Fruit fly (Drosophila melanogaster) whole organism, embryonic: ENCODE data around the gene CG8369.
A peak's percentile ranks its signal among the peaks of the same experiment; 100 is the strongest.

ENCODE experiments used
- Adf1 ChIP-seq: fragments of 200-800 bp; sonication (Bioruptor generic); IDR thresholded peaks from 2 replicates; pipeline ENCODE4 v1.3.6; 2022; ENCODE audit warnings: missing biosample characterization, missing genetic modification characterization
- Bteb2 ChIP-seq: fragments of 200-800 bp; sonication (Bioruptor generic); optimal IDR thresholded peaks from 2 replicates; lab custom pipeline; 2016; ENCODE audit warnings: missing biosample characterization, missing genetic modification characterization
- CG1024 ChIP-seq: fragments of 200-800 bp; sonication (Bioruptor generic); IDR thresholded peaks from 2 replicates; pipeline ENCODE4 v1.3.6; 2022; ENCODE audit warnings: missing biosample characterization, missing genetic modification characterization
- CG10366 ChIP-seq: fragments of 200-800 bp; sonication (Bioruptor generic); IDR thresholded peaks from 2 replicates; pipeline ENCODE4 v1.3.6; 2022; ENCODE audit warnings: missing biosample characterization, missing genetic modification characterization
- CG10543 ChIP-seq: fragments of 200-800 bp; sonication (Bioruptor generic); optimal IDR thresholded peaks from 3 replicates; lab custom pipeline; 2017; ENCODE audit warnings: missing biosample characterization, mild to moderate bottlenecking, missing genetic modification characterization, moderate library complexity
- CG12219 ChIP-seq: fragments of 200-800 bp; sonication (Bioruptor generic); optimal IDR thresholded peaks from 3 replicates; lab custom pipeline; 2018; ENCODE audit warnings: missing biosample characterization, mild to moderate bottlenecking, missing genetic modification characterization
- CG14014 ChIP-seq: fragments of 200-800 bp; sonication (Bioruptor generic); IDR thresholded peaks from 2 replicates; pipeline ENCODE4 v1.3.6; 2022; ENCODE audit warnings: missing biosample characterization, missing genetic modification characterization
- CG14050 ChIP-seq: fragments of 200-800 bp; sonication (Bioruptor generic); IDR thresholded peaks from 3 replicates; pipeline ENCODE4 v1.3.6; 2022; ENCODE audit warnings: missing biosample characterization, missing genetic modification characterization
- CG16779 ChIP-seq: fragments of 200-800 bp; sonication (Bioruptor generic); IDR thresholded peaks from 2 replicates; pipeline ENCODE4 v1.3.6; 2022; ENCODE audit warnings: missing biosample characterization, missing genetic modification characterization
- CG16815 ChIP-seq: fragments of 200-800 bp; sonication (Bioruptor generic); optimal IDR thresholded peaks from 3 replicates; lab custom pipeline; 2017; ENCODE audit warnings: missing biosample characterization, mild to moderate bottlenecking, missing genetic modification characterization
- CG17612 ChIP-seq: fragments of 200-800 bp; sonication (Bioruptor generic); IDR thresholded peaks from 2 replicates; pipeline ENCODE4 v1.3.6; 2022; ENCODE audit warnings: missing biosample characterization, missing genetic modification characterization
- CG1832 ChIP-seq: fragments of 200-800 bp; sonication (Bioruptor generic); optimal IDR thresholded peaks from 2 replicates; lab custom pipeline; 2017; ENCODE audit warnings: missing biosample characterization, mild to moderate bottlenecking, missing genetic modification characterization, inconsistent platforms
- CG2875 ChIP-seq: fragments of 200-800 bp; sonication (Bioruptor generic); optimal IDR thresholded peaks from 2 replicates; lab custom pipeline; 2017; ENCODE audit warnings: missing biosample characterization, mild to moderate bottlenecking, missing genetic modification characterization, missing genetic modification reagents
- CG31224 ChIP-seq: fragments of 200-800 bp; sonication (Bioruptor generic); IDR thresholded peaks from 2 replicates; pipeline ENCODE4 v1.3.6; 2022; ENCODE audit warnings: missing biosample characterization, missing genetic modification characterization
- CG7963 ChIP-seq: fragments of 200-800 bp; sonication (Bioruptor generic); IDR thresholded peaks from 3 replicates; pipeline ENCODE4 v1.3.6; 2022; ENCODE audit warnings: missing biosample characterization, missing genetic modification characterization; ENCODE audit not compliant: partially characterized antibody
- CG8089 ChIP-seq: fragments of 200-800 bp; sonication (Bioruptor generic); optimal IDR thresholded peaks from 3 replicates; lab custom pipeline; 2016; ENCODE audit warnings: missing biosample characterization, missing genetic modification characterization
- CG8944 ChIP-seq: fragments of 200-800 bp; sonication (Bioruptor generic); optimal IDR thresholded peaks from 3 replicates; lab custom pipeline; 2016; ENCODE audit warnings: missing biosample characterization, missing genetic modification characterization
- CG9797 ChIP-seq: fragments of 200-800 bp; sonication (Bioruptor generic); optimal IDR thresholded peaks from 3 replicates; lab custom pipeline; 2018; ENCODE audit warnings: missing biosample characterization, mild to moderate bottlenecking, missing genetic modification characterization
- D19A ChIP-seq: fragments of 200-800 bp; optimal IDR thresholded peaks from 3 replicates; lab custom pipeline; 2019; ENCODE audit warnings: missing biosample characterization, mild to moderate bottlenecking, missing genetic modification characterization, moderate library complexity
- Drgx ChIP-seq: fragments of 200-800 bp; sonication (Bioruptor generic); IDR thresholded peaks from 2 replicates; pipeline ENCODE4 v1.3.6; 2022; ENCODE audit warnings: missing biosample characterization, missing genetic modification characterization
- H15 ChIP-seq: fragments of 200-800 bp; sonication (Bioruptor generic); IDR thresholded peaks from 3 replicates; pipeline ENCODE4 v1.3.6; 2022; ENCODE audit warnings: missing biosample characterization, missing genetic modification characterization
- Hey ChIP-seq: fragments of 200-800 bp; sonication (Bioruptor generic); optimal IDR thresholded peaks from 3 replicates; lab custom pipeline; 2018; ENCODE audit warnings: missing biosample characterization, mild to moderate bottlenecking, missing genetic modification characterization
- Hr51 ChIP-seq, 2 experiments: fragments of 200-800 bp; sonication (Bioruptor generic); optimal IDR thresholded peaks; 2 replicates in 1 of 2; 3 replicates in 1 of 2; lab custom pipeline; 2016 to 2018; ENCODE audit warnings: missing biosample characterization in 2 of 2, missing genetic modification characterization in 2 of 2, mild to moderate bottlenecking in 1 of 2, moderate library complexity in 1 of 2
- Kr ChIP-seq: fragments of 200-800 bp; sonication (Bioruptor generic); optimal IDR thresholded peaks from 2 replicates; lab custom pipeline; 2017; ENCODE audit warnings: missing biosample characterization, mild to moderate bottlenecking, missing genetic modification characterization
- Med ChIP-seq: fragments of 200-800 bp; sonication (Bioruptor generic); peaks from one replicate; lab custom pipeline; 2016; ENCODE audit warnings: missing biosample characterization, missing genetic modification characterization, mild to moderate bottlenecking, inconsistent platforms, moderate library complexity
- NFAT ChIP-seq: fragments of 200-800 bp; sonication (Bioruptor generic); IDR thresholded peaks from 2 replicates; pipeline ENCODE4 v1.3.6; 2022; ENCODE audit warnings: missing biosample characterization, missing genetic modification characterization
- Poxn ChIP-seq: fragments of 200-800 bp; sonication (Bioruptor generic); IDR thresholded peaks from 2 replicates; pipeline ENCODE4 v1.3.6; 2022; ENCODE audit warnings: missing biosample characterization, missing genetic modification characterization
- Sox102F ChIP-seq: fragments of 200-800 bp; sonication (Bioruptor generic); optimal IDR thresholded peaks from 2 replicates; lab custom pipeline; 2018; ENCODE audit warnings: missing biosample characterization, mild to moderate bottlenecking, missing genetic modification characterization, moderate library complexity
- TFAM ChIP-seq: fragments of 200-800 bp; sonication (Bioruptor generic); optimal IDR thresholded peaks from 2 replicates; lab custom pipeline; 2017; ENCODE audit warnings: missing biosample characterization, missing genetic modification characterization, inconsistent platforms
- aop ChIP-seq: fragments of 200-800 bp; sonication (Bioruptor generic); IDR thresholded peaks from 2 replicates; pipeline ENCODE4 v1.3.6; 2022; ENCODE audit warnings: missing biosample characterization, missing genetic modification characterization
- ase ChIP-seq: fragments of 200-800 bp; sonication (Bioruptor generic); IDR thresholded peaks from 3 replicates; pipeline ENCODE4 v1.3.6; 2022; ENCODE audit warnings: missing biosample characterization, missing genetic modification characterization
- bcd ChIP-seq: fragments of 200-800 bp; sonication (Bioruptor generic); optimal IDR thresholded peaks from 2 replicates; lab custom pipeline; 2017; ENCODE audit warnings: missing biosample characterization, mild to moderate bottlenecking, missing genetic modification characterization
- bigmax ChIP-seq: fragments of 200-800 bp; sonication (Bioruptor generic); optimal IDR thresholded peaks from 2 replicates; lab custom pipeline; 2018; ENCODE audit warnings: missing biosample characterization, mild to moderate bottlenecking, missing genetic modification characterization
- chn ChIP-seq: fragments of 200-800 bp; sonication (Bioruptor generic); optimal IDR thresholded peaks from 2 replicates; lab custom pipeline; 2016; ENCODE audit warnings: missing biosample characterization, missing genetic modification characterization
- corto ChIP-seq: fragments of 200-800 bp; sonication (Bioruptor generic); optimal IDR thresholded peaks from 2 replicates; lab custom pipeline; 2016; ENCODE audit warnings: missing biosample characterization, mild to moderate bottlenecking, missing genetic modification characterization, moderate library complexity
- da ChIP-seq: fragments of 200-800 bp; sonication (Bioruptor generic); optimal IDR thresholded peaks from 2 replicates; lab custom pipeline; 2016; ENCODE audit warnings: missing biosample characterization, missing genetic modification characterization
- dan ChIP-seq: fragments of 200-800 bp; sonication (Bioruptor generic); IDR thresholded peaks from 2 replicates; pipeline ENCODE4 v1.3.6; 2022; ENCODE audit warnings: missing biosample characterization, missing genetic modification characterization
- dimm ChIP-seq: fragments of 200-800 bp; sonication (Bioruptor generic); IDR thresholded peaks from 2 replicates; pipeline ENCODE4 v1.3.6; 2022; ENCODE audit warnings: missing biosample characterization, missing genetic modification characterization
- dpn ChIP-seq, 2 experiments: fragments of 200-800 bp; sonication (Bioruptor generic); optimal IDR thresholded peaks; 3 replicates each; lab custom pipeline; 2016; ENCODE audit warnings: missing biosample characterization in 2 of 2, missing genetic modification characterization in 2 of 2
- fd64A ChIP-seq: fragments of 200-800 bp; sonication (Bioruptor generic); optimal IDR thresholded peaks from 3 replicates; lab custom pipeline; 2018; ENCODE audit warnings: missing biosample characterization, mild to moderate bottlenecking, missing genetic modification characterization
- h ChIP-seq: fragments of >200 bp; optimal IDR thresholded peaks from 2 replicates; lab custom pipeline; 2017
- her ChIP-seq: fragments of 200-800 bp; sonication (Bioruptor generic); optimal IDR thresholded peaks from 2 replicates; lab custom pipeline; 2016; ENCODE audit warnings: missing biosample characterization, missing genetic modification characterization
- jigr1 ChIP-seq: fragments of 200-800 bp; sonication (Bioruptor generic); IDR thresholded peaks from 3 replicates; pipeline ENCODE4 v1.3.6; 2022; ENCODE audit warnings: missing biosample characterization, missing genetic modification characterization
- klu ChIP-seq: fragments of 200-800 bp; sonication (Bioruptor generic); IDR thresholded peaks from 2 replicates; pipeline ENCODE4 v1.3.6; 2022; ENCODE audit warnings: missing biosample characterization, missing genetic modification characterization
- mam ChIP-seq: fragments of 200-800 bp; sonication (Bioruptor generic); optimal IDR thresholded peaks from 3 replicates; lab custom pipeline; 2016; ENCODE audit warnings: missing biosample characterization, missing genetic modification characterization
- nerfin-1 ChIP-seq: fragments of 200-800 bp; sonication (Bioruptor generic); optimal IDR thresholded peaks from 3 replicates; lab custom pipeline; 2019; ENCODE audit warnings: missing biosample characterization, mild to moderate bottlenecking, missing genetic modification characterization, moderate library complexity
- peb ChIP-seq: fragments of 200-800 bp; sonication (Bioruptor generic); IDR thresholded peaks from 2 replicates; pipeline ENCODE4 v1.3.6; 2022; ENCODE audit warnings: missing biosample characterization, missing genetic modification characterization
- salm ChIP-seq: fragments of 200-800 bp; sonication (Bioruptor generic); optimal IDR thresholded peaks from 2 replicates; lab custom pipeline; 2018; ENCODE audit warnings: missing biosample characterization, mild to moderate bottlenecking, missing genetic modification characterization
- sima ChIP-seq: fragments of 200-800 bp; sonication (Bioruptor generic); optimal IDR thresholded peaks from 2 replicates; lab custom pipeline; 2016; ENCODE audit warnings: missing biosample characterization, missing genetic modification characterization
- ssp ChIP-seq: fragments of 200-800 bp; sonication (Bioruptor generic); IDR thresholded peaks from 2 replicates; pipeline ENCODE4 v1.3.6; 2022; ENCODE audit warnings: missing biosample characterization, missing genetic modification characterization
- z ChIP-seq: fragments of 200-800 bp; sonication (Bioruptor generic); IDR thresholded peaks from 3 replicates; pipeline ENCODE4 v1.3.6; 2022; ENCODE audit warnings: missing biosample characterization, missing genetic modification characterization

CG8369 gene

dm6 chr3R:8867325-8868104 lies 45.7 kb downstream of the CG8369 start (continued):
- TF ChIP-seq ssp (no peak), CG17612 (no peak), fd64A (GFP tag; lab: Kevin White, UChicago) (no peak), CG1832 (no peak), salm (tag; lab: Kevin White, UChicago) (peak; percentile 11), chn (GFP tag; lab: Kevin White, UChicago) (no peak), CG10366 (peak; percentile 17; the same call in 1 of the 2 replicates), CG1024 (GFP tag; lab: Robert Waterston, UW) (no peak), mam (no peak), Med (GFP tag; lab: Kevin White, UChicago) (peak; percentile 69), CG14050 (GFP tag; lab: Robert Waterston, UW) (no peak), da (no peak), CG8089 (GFP tag; lab: Kevin White, UChicago) (no peak), ase (GFP tag; lab: Robert Waterston, UW) (no peak), her (GFP tag; lab: Kevin White, UChicago) (no peak), CG2875 (GFP tag; lab: Kevin White, UChicago) (peak; percentile 50), CG31224 (no peak), NFAT (no peak), Kr (no peak), dpn (GFP tag; optimal IDR thresholded peaks at IDR 0.05; lab: Kevin White, UChicago) (peak in 1 of 2 experiments; percentile 41), z (0 out of 3 replicates have a peak, but pooled peaks have one; percentile 17), CG9797 (GFP tag; lab: Kevin White, UChicago) (no peak), sima (GFP tag; lab: Kevin White, UChicago) (no peak), CG16815 (peak; percentile 29), dan (GFP tag; lab: Robert Waterston, UW) (no peak), CG12219 (GFP tag; lab: Kevin White, UChicago) (no peak), dimm (GFP tag; lab: Robert Waterston, UW) (no peak), Drgx (GFP tag; lab: Robert Waterston, UW) (peak; percentile 36; the same call in 1 of the 2 replicates), nerfin-1 (tag; lab: Kevin White, UChicago) (peak; percentile 65), h (lab: Kevin White, UChicago) (no peak), CG14014 (GFP tag; lab: Robert Waterston, UW) (no peak), CG7963 (GFP tag; lab: Robert Waterston, UW) (no peak), CG16779 (GFP tag; lab: Robert Waterston, UW) (no peak), H15 (GFP tag; lab: Robert Waterston, UW) (no peak), Hey (no peak), CG8944 (GFP tag; lab: Kevin White, UChicago) (no peak), corto (GFP tag; lab: Kevin White, UChicago) (no peak), Hr51 (GFP tag; optimal IDR thresholded peaks at IDR 0.05; lab: Kevin White, UChicago) (peak in 1 of 2 experiments; percentile 85), Sox102F (GFP tag; lab: Kevin White, UChicago) (peak; percentile 80), D19A (tag; lab: Kevin White, UChicago) (peak; percentile 97), Adf1 (GFP tag; lab: Robert Waterston, UW) (no peak), CG10543 (no peak), TFAM (GFP tag; lab: Kevin White, UChicago) (no peak), aop (GFP tag; lab: Robert Waterston, UW) (no peak), Poxn (GFP tag; lab: Robert Waterston, UW) (no peak), jigr1 (GFP tag; lab: Robert Waterston, UW) (no peak), bigmax (no peak), klu (GFP tag; lab: Robert Waterston, UW) (no peak), bcd (GFP tag; lab: Kevin White, UChicago) (peak; percentile 35), Bteb2 (GFP tag; lab: Kevin White, UChicago) (no peak), peb (GFP tag; lab: Robert Waterston, UW) (no peak)
